Worm (Caenorhabditis elegans) whole organism, young adult: Measurements from ENCODE around the gene piki-1.

Source experiments
- B0019.2 ChIP-seq: fragments of 200-800 bp; sonication (Bioruptor generic); conservative IDR thresholded peaks from 2 replicates; pipeline ENCODE4 v1.3.6; 2022; ENCODE audit warnings: missing genetic modification reagents, missing genetic modification characterization, missing compliant biosample characterization
- B0261.1 ChIP-seq: sonication (generic microtip); optimal IDR thresholded peaks from 2 replicates; lab custom pipeline; 2016; ENCODE audit warnings: mild to moderate bottlenecking, missing genetic modification characterization, moderate library complexity, missing compliant biosample characterization
- D2030.7 ChIP-seq: fragments of 200-800 bp; sonication (Bioruptor generic); IDR thresholded peaks from 2 replicates; pipeline ENCODE4 v1.3.6; 2022; ENCODE audit warnings: missing genetic modification reagents, missing genetic modification characterization, missing compliant biosample characterization
- F23B12.7 ChIP-seq: sonication (generic microtip); optimal IDR thresholded peaks from 2 replicates; lab custom pipeline; 2017; ENCODE audit warnings: missing genetic modification characterization, mild to moderate bottlenecking, missing compliant biosample characterization, antibody characterized with exemption, moderate library complexity; ENCODE audit not compliant: insufficient read depth
- F39B2.1 ChIP-seq: fragments of 200-800 bp; sonication (Bioruptor generic); IDR thresholded peaks from 2 replicates; pipeline ENCODE4 v1.3.6; 2022; ENCODE audit warnings: missing genetic modification reagents, missing genetic modification characterization, missing compliant biosample characterization
- F49E8.2 ChIP-seq: sonication (generic microtip); optimal IDR thresholded peaks from 3 replicates; lab custom pipeline; 2017; ENCODE audit warnings: missing genetic modification characterization, mild to moderate bottlenecking, missing compliant biosample characterization, antibody characterized with exemption, moderate library complexity; ENCODE audit not compliant: insufficient read depth
- F57A8.1 ChIP-seq: fragments of 200-800 bp; sonication (Bioruptor generic); optimal IDR thresholded peaks from 2 replicates; lab custom pipeline; 2018; ENCODE audit warnings: mild to moderate bottlenecking, missing genetic modification characterization, moderate library complexity, missing compliant biosample characterization
- Y53G8AR.9 ChIP-seq: fragments of 200-800 bp; sonication (Bioruptor generic); conservative IDR thresholded peaks from 2 replicates; pipeline ENCODE4 v1.3.6; 2022; ENCODE audit warnings: missing genetic modification reagents, missing genetic modification characterization, missing compliant biosample characterization
- Y79H2A.3 ChIP-seq: fragments of 200-800 bp; sonication (Bioruptor generic); conservative IDR thresholded peaks from 2 replicates; pipeline ENCODE4 v1.3.6; 2022; ENCODE audit warnings: missing genetic modification reagents, missing genetic modification characterization, missing compliant biosample characterization
- Y95B8A.8 ChIP-seq: fragments of 200-800 bp; sonication (Bioruptor generic); IDR thresholded peaks from 2 replicates; pipeline ENCODE4 v1.3.6; 2022; ENCODE audit warnings: missing genetic modification reagents, missing genetic modification characterization, missing compliant biosample characterization
- akir-1 ChIP-seq: fragments of 200-800 bp; sonication (Bioruptor generic); optimal IDR thresholded peaks from 2 replicates; lab custom pipeline; 2018; ENCODE audit warnings: mild to moderate bottlenecking, missing genetic modification characterization, moderate library complexity, missing compliant biosample characterization
- ama-1 ChIP-seq, 3 experiments: fragments of 150-350 bp in 1 of 3; sonication (generic microtip) in 2 of 3; optimal IDR thresholded peaks; 2 replicates each; lab custom pipeline; 2014 to 2018; ENCODE audit warnings: missing biosample characterization in 2 of 3, missing genetic modification characterization in 2 of 3, missing genetic modification reagents in 2 of 3
- attf-3 ChIP-seq: fragments of 200-800 bp; sonication (Bioruptor generic); conservative IDR thresholded peaks from 2 replicates; pipeline ENCODE4 v1.3.6; 2022; ENCODE audit warnings: missing genetic modification reagents, missing genetic modification characterization, missing compliant biosample characterization
- attf-5 ChIP-seq: fragments of 200-800 bp; sonication (Bioruptor generic); optimal IDR thresholded peaks from 2 replicates; lab custom pipeline; 2018; ENCODE audit warnings: mild to moderate bottlenecking, missing genetic modification characterization, missing compliant biosample characterization
- ceh-79 ChIP-seq: sonication (generic microtip); optimal IDR thresholded peaks from 2 replicates; lab custom pipeline; 2017; ENCODE audit warnings: mild to moderate bottlenecking, missing genetic modification characterization, missing compliant biosample characterization
- die-1 ChIP-seq: sonication (generic microtip); optimal IDR thresholded peaks from 2 replicates; lab custom pipeline; 2016; ENCODE audit warnings: missing genotype, mild to moderate bottlenecking, missing genetic modification characterization, missing compliant biosample characterization
- egrh-3 ChIP-seq: fragments of 200-800 bp; sonication (Bioruptor generic); IDR thresholded peaks from 2 replicates; pipeline ENCODE4 v1.3.6; 2022; ENCODE audit warnings: missing genetic modification reagents, missing genetic modification characterization, missing compliant biosample characterization
- him-1 ChIP-seq: sonication (generic microtip); optimal IDR thresholded peaks from 2 replicates; lab custom pipeline; 2016; ENCODE audit warnings: missing genotype, missing genetic modification reagents, missing genetic modification characterization, missing compliant biosample characterization
- hlh-26 ChIP-seq: fragments of 200-800 bp; sonication (Bioruptor generic); conservative IDR thresholded peaks from 2 replicates; pipeline ENCODE4 v1.3.6; 2022; ENCODE audit warnings: missing genetic modification reagents, missing genetic modification characterization, missing compliant biosample characterization
- hmg-1.2 ChIP-seq: fragments of 200-800 bp; sonication (Bioruptor generic); IDR thresholded peaks from 2 replicates; pipeline ENCODE4 v1.3.6; 2022; ENCODE audit warnings: missing genetic modification reagents, missing genetic modification characterization, missing compliant biosample characterization
- hmg-20 ChIP-seq: fragments of 200-800 bp; sonication (Bioruptor generic); IDR thresholded peaks from 2 replicates; pipeline ENCODE4 v1.3.6; 2022; ENCODE audit warnings: missing genetic modification reagents, missing genetic modification characterization, missing compliant biosample characterization
- let-607 ChIP-seq, 2 experiments: fragments of 200-800 bp in 1 of 2; sonication (Bioruptor generic) in 1 of 2; sonication (generic microtip) in 1 of 2; optimal IDR thresholded peaks; 2 replicates each; lab custom pipeline; 2016 to 2018; ENCODE audit warnings: mild to moderate bottlenecking in 2 of 2, missing compliant biosample characterization in 2 of 2, missing genetic modification characterization in 2 of 2, moderate library complexity in 2 of 2, missing genotype in 1 of 2
- lin-26 ChIP-seq: fragments of 200-800 bp; sonication (Bioruptor generic); IDR thresholded peaks from 2 replicates; pipeline ENCODE4 v1.3.6; 2022; ENCODE audit warnings: missing genetic modification reagents, missing genetic modification characterization, missing compliant biosample characterization
- lin-54 ChIP-seq: fragments of 200-800 bp; sonication (Bioruptor generic); optimal IDR thresholded peaks from 2 replicates; lab custom pipeline; 2018; ENCODE audit warnings: mild to moderate bottlenecking, missing genetic modification characterization, missing compliant biosample characterization
- lsl-1 ChIP-seq: fragments of 200-800 bp; sonication (Bioruptor generic); optimal IDR thresholded peaks from 2 replicates; lab custom pipeline; 2018; ENCODE audit warnings: mild to moderate bottlenecking, missing genetic modification characterization, moderate library complexity, missing compliant biosample characterization
- madf-10 ChIP-seq: sonication (generic microtip); optimal IDR thresholded peaks from 2 replicates; lab custom pipeline; 2016; ENCODE audit warnings: mild to moderate bottlenecking, missing genetic modification characterization, missing compliant biosample characterization
- madf-6 ChIP-seq: fragments of 200-800 bp; sonication (Bioruptor generic); IDR thresholded peaks from 2 replicates; pipeline ENCODE4 v1.3.6; 2022; ENCODE audit warnings: missing genetic modification reagents, missing genetic modification characterization, missing compliant biosample characterization
- mes-4 ChIP-seq: sonication (generic microtip); optimal IDR thresholded peaks from 2 replicates; lab custom pipeline; 2016; ENCODE audit warnings: missing genotype, missing genetic modification characterization, missing compliant biosample characterization
- nfya-1 ChIP-seq: sonication (generic microtip); optimal IDR thresholded peaks from 2 replicates; lab custom pipeline; 2017; ENCODE audit warnings: antibody characterized with exemption, missing compliant biosample characterization, missing genetic modification characterization, borderline replicate concordance; ENCODE audit not compliant: insufficient read depth
- nfyb-1 ChIP-seq: fragments of 200-800 bp; sonication (Bioruptor generic); IDR thresholded peaks from 2 replicates; pipeline ENCODE4 v1.3.6; 2022; ENCODE audit warnings: missing genetic modification reagents, missing genetic modification characterization, missing compliant biosample characterization
- pbrm-1 ChIP-seq: fragments of 200-800 bp; sonication (Bioruptor generic); IDR thresholded peaks from 2 replicates; pipeline ENCODE4 v1.3.6; 2022; ENCODE audit warnings: missing genetic modification reagents, missing genetic modification characterization, missing compliant biosample characterization
- pha-4 ChIP-seq: fragments of 150-350 bp; sonication (generic microtip); optimal IDR thresholded peaks from 2 replicates; lab custom pipeline; 2014; ENCODE audit warnings: missing biosample characterization, missing genetic modification reagents, missing genetic modification characterization
- rcor-1 ChIP-seq: fragments of 200-800 bp; sonication (Bioruptor generic); IDR thresholded peaks from 2 replicates; pipeline ENCODE4 v1.3.6; 2022; ENCODE audit warnings: missing genetic modification reagents, missing genetic modification characterization, missing compliant biosample characterization
- rec-8 ChIP-seq, 2 experiments: sonication (generic microtip); optimal IDR thresholded peaks; 2 replicates each; lab custom pipeline; 2016; ENCODE audit warnings: mild to moderate bottlenecking in 2 of 2, missing genetic modification characterization in 2 of 2, missing genetic modification reagents in 2 of 2, missing genotype in 2 of 2, missing biosample characterization in 1 of 2, missing compliant biosample characterization in 1 of 2, moderate library complexity in 1 of 2
- repo-1 ChIP-seq: sonication (generic microtip); optimal IDR thresholded peaks from 2 replicates; lab custom pipeline; 2017; ENCODE audit warnings: mild to moderate bottlenecking, missing genetic modification characterization, missing compliant biosample characterization
- rpc-1 ChIP-seq, 2 experiments: fragments of 150-350 bp in 1 of 2; sonication (generic microtip) in 1 of 2; optimal IDR thresholded peaks; 2 replicates each; lab custom pipeline; 2014 to 2018; ENCODE audit warnings: missing biosample characterization in 1 of 2, missing genetic modification characterization in 1 of 2, missing genetic modification reagents in 1 of 2, missing genotype in 1 of 2
- snpc-1.1 ChIP-seq: sonication (generic microtip); optimal IDR thresholded peaks from 2 replicates; lab custom pipeline; 2017; ENCODE audit warnings: missing genetic modification characterization, mild to moderate bottlenecking, missing compliant biosample characterization, antibody characterized with exemption, moderate library complexity, missing genotype, missing genetic modification reagents; ENCODE audit not compliant: insufficient read depth
- snpc-1.3 ChIP-seq: sonication (generic microtip); optimal IDR thresholded peaks from 2 replicates; lab custom pipeline; 2017; ENCODE audit warnings: missing genetic modification characterization, mild to moderate bottlenecking, missing compliant biosample characterization, antibody characterized with exemption, moderate library complexity, missing genotype, missing genetic modification reagents; ENCODE audit not compliant: insufficient read depth
- snpc-3.4 ChIP-seq: sonication (generic microtip); optimal IDR thresholded peaks from 2 replicates; lab custom pipeline; 2017; ENCODE audit warnings: missing genetic modification characterization, mild to moderate bottlenecking, missing compliant biosample characterization, antibody characterized with exemption, moderate library complexity, missing genotype, missing genetic modification reagents
- snpc-4 ChIP-seq, 5 experiments: fragments of 150-350 bp in 1 of 5; sonication (generic microtip) in 4 of 5; optimal IDR thresholded peaks; 2 replicates each; lab custom pipeline; 2014 to 2018; ENCODE audit warnings: missing genetic modification characterization in 5 of 5, missing biosample characterization in 3 of 5, antibody characterized with exemption in 2 of 5, mild to moderate bottlenecking in 2 of 5, missing compliant biosample characterization in 2 of 5, missing genotype in 2 of 5, moderate library complexity in 2 of 5, missing genetic modification reagents in 1 of 5
- tbp1 ChIP-seq: fragments of 200-800 bp; sonication (Bioruptor generic); optimal IDR thresholded peaks from 2 replicates; lab custom pipeline; 2018; ENCODE audit warnings: mild to moderate bottlenecking, missing genetic modification characterization, missing compliant biosample characterization
- zim-3 ChIP-seq: sonication (generic microtip); optimal IDR thresholded peaks from 2 replicates; lab custom pipeline; 2017; ENCODE audit warnings: mild to moderate bottlenecking, missing genetic modification characterization, moderate library complexity, missing compliant biosample characterization
- ztf-25 ChIP-seq: fragments of 200-800 bp; sonication (Bioruptor generic); IDR thresholded peaks from 2 replicates; pipeline ENCODE4 v1.3.6; 2022; ENCODE audit warnings: missing genetic modification reagents, missing genetic modification characterization, missing compliant biosample characterization

The piki-1 gene

ce11 chrX:15242726-15243125 lies 3.5 kb downstream of the piki-1 start:
- no peak for TF ChIP-seq Y79H2A.3 (GFP tag; lab: Robert Waterston, UW)
- peak; percentile 68 for TF ChIP-seq pbrm-1 (GFP tag; lab: Robert Waterston, UW)
- TF ChIP-seq Y95B8A.8 (GFP tag; lab: Robert Waterston, UW), result 0 out of 2 replicates have a peak, but pooled peaks have one; percentile 37
- no peak for TF ChIP-seq zim-3 (tag; lab: Kevin White, UChicago)
- peak; percentile 66 for TF ChIP-seq lin-26 (GFP tag; lab: Robert Waterston, UW)
- TF ChIP-seq madf-6 (GFP tag; lab: Robert Waterston, UW), result peak; percentile 15; the same call in 1 of the 2 replicates
- TF ChIP-seq hmg-20 (GFP tag; lab: Robert Waterston, UW), result 0 out of 2 replicates have a peak, but pooled peaks have one; percentile 37
- no peak for TF ChIP-seq F23B12.7 (tag; lab: Kevin White, UChicago)
- TF ChIP-seq lin-54, result no peak
- TF ChIP-seq pha-4 (tag; lab: Kevin White, UChicago), result no peak
- no peak for TF ChIP-seq Y53G8AR.9 (GFP tag; lab: Robert Waterston, UW)
- peak; percentile 17 for TF ChIP-seq snpc-1.3 (tag; lab: Kevin White, UChicago)
- TF ChIP-seq rpc-1 (optimal IDR thresholded peaks at IDR 0.05; lab: Kevin White, UChicago), result peak; percentile 65
- peak; percentile 93 for TF ChIP-seq rpc-1 (tag; optimal IDR thresholded peaks at IDR 0.05; lab: Kevin White, UChicago)
- peak; percentile 73 for TF ChIP-seq B0261.1 (tag; lab: Kevin White, UChicago)
- peak; percentile 64 for TF ChIP-seq hmg-1.2 (GFP tag; lab: Robert Waterston, UW)
- peak; percentile 86 for TF ChIP-seq him-1 (tag; lab: Kevin White, UChicago)
- TF ChIP-seq madf-10 (tag; lab: Kevin White, UChicago), result no peak
- TF ChIP-seq snpc-3.4, result peak; percentile 71
- TF ChIP-seq snpc-1.1, result peak; percentile 41
- TF ChIP-seq rcor-1, result no peak
- no peak for TF ChIP-seq F57A8.1 (GFP tag; lab: Kevin White, UChicago)
- no peak for TF ChIP-seq ceh-79
- TF ChIP-seq hlh-26 (GFP tag; lab: Robert Waterston, UW), result no peak
- TF ChIP-seq repo-1 (tag; lab: Kevin White, UChicago), result no peak
- TF ChIP-seq akir-1 (GFP tag; lab: Kevin White, UChicago), result no peak
- TF ChIP-seq F39B2.1 (GFP tag; lab: Robert Waterston, UW), result no peak
- peak in 1 of 2 experiments; percentile 24 for TF ChIP-seq rec-8 (tag; optimal IDR thresholded peaks at IDR 0.05; lab: Kevin White, UChicago)
- peak; percentile 48; the same call in 1 of the 2 replicates for TF ChIP-seq ztf-25 (GFP tag; lab: Robert Waterston, UW)
- no peak for TF ChIP-seq nfyb-1
- peak; percentile 54 for TF ChIP-seq snpc-4 (GFP tag; optimal IDR thresholded peaks at IDR 0.05; lab: Kevin White, UChicago)
- peak in 1 of 4 experiments; percentile 66 for TF ChIP-seq snpc-4 (tag; optimal IDR thresholded peaks at IDR 0.05; lab: Kevin White, UChicago)
- TF ChIP-seq attf-3 (GFP tag; lab: Robert Waterston, UW), result no peak
- TF ChIP-seq die-1 (tag; lab: Kevin White, UChicago), result peak; percentile 47
- TF ChIP-seq F49E8.2 (tag; lab: Kevin White, UChicago), result no peak
- TF ChIP-seq ama-1 (optimal IDR thresholded peaks at IDR 0.05; lab: Kevin White, UChicago), result no peak
- TF ChIP-seq ama-1 (GFP tag; optimal IDR thresholded peaks at IDR 0.05; lab: Kevin White, UChicago), result no peak
- no peak for TF ChIP-seq attf-5
- TF ChIP-seq mes-4 (tag; lab: Kevin White, UChicago), result no peak
- TF ChIP-seq egrh-3 (GFP tag; lab: Robert Waterston, UW), result no peak
- no peak for TF ChIP-seq nfya-1
- peak; percentile 33; the same call in 1 of the 2 replicates for TF ChIP-seq B0019.2 (GFP tag; lab: Robert Waterston, UW)
- TF ChIP-seq D2030.7 (GFP tag; lab: Robert Waterston, UW), result peak; percentile 66; the same call in 1 of the 2 replicates
- no peak for TF ChIP-seq let-607 (tag; optimal IDR thresholded peaks at IDR 0.05; lab: Kevin White, UChicago)
- TF ChIP-seq lsl-1, result no peak
- TF ChIP-seq tbp1, result peak; percentile 87
- TF ChIP-seq, all 124 proteins: peak for 19
